Fruit fly (Drosophila melanogaster): ENCODE results near the gene D19B.

DNA sequence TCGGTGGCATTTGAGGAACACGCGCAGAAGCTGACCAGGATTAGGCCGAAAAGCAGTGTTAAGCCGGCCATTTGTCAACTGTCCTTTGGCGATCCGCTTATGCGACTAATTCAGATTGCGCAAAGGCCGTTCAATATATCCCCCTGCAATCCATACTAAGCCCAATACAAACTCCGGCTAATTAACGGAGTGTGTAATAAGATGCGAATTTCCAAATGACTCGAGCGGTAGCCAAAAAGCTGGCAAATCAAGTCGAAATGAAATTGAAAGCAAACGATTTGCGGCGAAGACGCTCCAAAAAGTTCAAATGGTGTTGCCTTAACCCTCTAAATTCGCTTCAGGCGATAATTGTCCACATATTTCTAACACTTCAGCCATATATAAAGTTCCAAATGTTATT is 42.4 kb downstream of the D19B start, which contains the start of gene Cpr65Aw:
- TF ChIP-seq Mio (GFP tag; optimal IDR thresholded peaks at IDR 0.05), result no peak
- TF ChIP-seq Abd-B (GFP tag; optimal IDR thresholded peaks at IDR 0.05), result no peak
- TF ChIP-seq HLH106 (tag; optimal IDR thresholded peaks at IDR 0.05), result no peak
- no peak for TF ChIP-seq h (GFP tag; optimal IDR thresholded peaks at IDR 0.05)
